Worm (Caenorhabditis elegans) whole organism, late embryonic: Measurements from ENCODE around the gene nob-1.

Experiments
- ama-1 ChIP-seq: fragments of 150-350 bp; optimal IDR thresholded peaks from 2 replicates; lab custom pipeline; 2014
- fax-1 ChIP-seq: sonication (generic microtip); optimal IDR thresholded peaks from 2 replicates; lab custom pipeline; 2016; ENCODE audit warnings: missing genotype, missing genetic modification characterization, missing compliant biosample characterization
- fkh-10 ChIP-seq: fragments of 150-350 bp; optimal IDR thresholded peaks from 2 replicates; lab custom pipeline; 2014; ENCODE audit warnings: missing biosample characterization, missing genetic modification reagents, missing genetic modification characterization
- nhr-11 ChIP-seq: fragments of 150-350 bp; optimal IDR thresholded peaks from 2 replicates; lab custom pipeline; 2014; ENCODE audit warnings: missing biosample characterization, missing genetic modification characterization
- pat-9 ChIP-seq: fragments of 200-800 bp; sonication (Bioruptor generic); optimal IDR thresholded peaks from 2 replicates; lab custom pipeline; 2018; ENCODE audit warnings: mild to moderate bottlenecking, missing genetic modification characterization, moderate library complexity, missing compliant biosample characterization
- pha-4 ChIP-seq: fragments of 150-350 bp; optimal IDR thresholded peaks from 2 replicates; lab custom pipeline; 2018; ENCODE audit warnings: missing biosample characterization, missing genetic modification reagents, missing genetic modification characterization
- tbx-2 ChIP-seq: sonication (generic microtip); optimal IDR thresholded peaks from 2 replicates; lab custom pipeline; 2016; ENCODE audit warnings: missing genetic modification characterization, missing compliant biosample characterization
- unc-55 ChIP-seq: sonication (generic microtip); optimal IDR thresholded peaks from 2 replicates; lab custom pipeline; 2017; ENCODE audit warnings: missing biosample characterization, missing genetic modification reagents, missing genetic modification characterization

DNA sequence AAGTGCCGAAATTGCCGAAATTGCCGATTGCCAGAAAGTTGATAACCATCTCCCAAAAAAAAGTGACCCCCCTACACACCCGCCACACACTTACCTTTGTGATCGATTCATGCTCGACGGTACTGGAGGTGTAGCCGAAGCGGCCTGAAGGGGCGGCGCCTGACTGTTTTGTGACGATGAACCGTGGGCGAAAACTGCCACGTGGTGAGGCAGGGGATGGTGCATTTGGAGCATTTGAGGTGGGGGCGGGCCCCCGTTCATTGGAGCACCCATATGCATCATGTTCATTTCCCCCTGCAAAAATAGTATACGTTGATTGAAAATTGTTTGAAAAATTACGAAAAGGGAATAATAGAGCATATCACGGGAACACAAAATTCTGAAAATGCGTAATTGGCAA, 45.9 kb upstream of the nob-1 start, which contains the start of gene Y75B8A.6:
- no peak for TF ChIP-seq fkh-10 (GFP tag; lab: Kevin White, UChicago)
- TF ChIP-seq pat-9 (tag; lab: Kevin White, UChicago), result no peak
- no peak for TF ChIP-seq pha-4
- TF ChIP-seq fax-1 (tag; lab: Kevin White, UChicago), result no peak
- no peak for TF ChIP-seq nhr-11 (tag; lab: Kevin White, UChicago)
- TF ChIP-seq ama-1 (lab: Kevin White, UChicago), result no peak
- TF ChIP-seq unc-55, result no peak
- no peak for TF ChIP-seq tbx-2 (tag; lab: Kevin White, UChicago)
